Fruit fly (Drosophila melanogaster) whole organism, prepupa: ENCODE measurements around the gene CG5447.
A peak's percentile ranks its signal among the peaks of the same experiment; 100 is the strongest.

Experiments
- CG10631 ChIP-seq: fragments of 200-800 bp; sonication (Bioruptor generic); optimal IDR thresholded peaks from 2 replicates; lab custom pipeline; 2016; ENCODE audit warnings: missing biosample characterization, missing genetic modification characterization
- CG10669 ChIP-seq: fragments of 200-800 bp; sonication (Bioruptor generic); optimal IDR thresholded peaks from 3 replicates; lab custom pipeline; 2018; ENCODE audit warnings: missing biosample characterization, mild to moderate bottlenecking, missing genetic modification characterization, moderate library complexity
- CG11294 ChIP-seq: fragments of 200-800 bp; sonication (Bioruptor generic); IDR thresholded peaks from 2 replicates; pipeline ENCODE4 v1.3.6; 2022; ENCODE audit warnings: missing biosample characterization, missing genetic modification characterization
- CG11762 ChIP-seq: fragments of 200-800 bp; sonication (Bioruptor generic); optimal IDR thresholded peaks from 3 replicates; lab custom pipeline; 2016; ENCODE audit warnings: missing biosample characterization, missing genetic modification characterization; ENCODE audit not compliant: insufficient read depth
- CG11902 ChIP-seq: fragments of 200-800 bp; sonication (Bioruptor generic); optimal IDR thresholded peaks from 3 replicates; lab custom pipeline; 2016; ENCODE audit warnings: missing biosample characterization, missing genetic modification characterization
- CG15336 ChIP-seq: fragments of 200-800 bp; sonication (Bioruptor generic); IDR thresholded peaks from 2 replicates; pipeline ENCODE4 v1.3.6; 2022; ENCODE audit warnings: missing biosample characterization, missing genetic modification characterization
- CG31627 ChIP-seq: fragments of 200-800 bp; sonication (Bioruptor generic); optimal IDR thresholded peaks from 3 replicates; lab custom pipeline; 2016; ENCODE audit warnings: missing biosample characterization, missing genetic modification characterization
- CG32006 ChIP-seq: fragments of 200-800 bp; sonication (Bioruptor generic); optimal IDR thresholded peaks from 3 replicates; lab custom pipeline; 2017; ENCODE audit warnings: missing biosample characterization, mild to moderate bottlenecking, missing genetic modification characterization
- CG34406 ChIP-seq: fragments of 200-800 bp; sonication (Bioruptor generic); optimal IDR thresholded peaks from 3 replicates; lab custom pipeline; 2016; ENCODE audit warnings: missing biosample characterization, missing genetic modification characterization
- CG3919 ChIP-seq: fragments of 200-800 bp; sonication (Bioruptor generic); optimal IDR thresholded peaks from 3 replicates; lab custom pipeline; 2016; ENCODE audit warnings: missing biosample characterization, missing genetic modification characterization
- CG4318 ChIP-seq: fragments of 200-800 bp; sonication (Bioruptor generic); optimal IDR thresholded peaks from 3 replicates; lab custom pipeline; 2017; ENCODE audit warnings: missing biosample characterization, mild to moderate bottlenecking, missing genetic modification characterization
- CG6163 ChIP-seq: fragments of 200-800 bp; sonication (Bioruptor generic); IDR thresholded peaks from 3 replicates; pipeline ENCODE4 v1.3.6; 2022; ENCODE audit warnings: missing biosample characterization, missing genetic modification characterization
- CG6276 ChIP-seq: fragments of 200-800 bp; sonication (Bioruptor generic); optimal IDR thresholded peaks from 2 replicates; lab custom pipeline; 2017; ENCODE audit warnings: missing biosample characterization, mild to moderate bottlenecking, missing genetic modification characterization
- CG6792 ChIP-seq: fragments of 200-800 bp; sonication (Bioruptor generic); optimal IDR thresholded peaks from 3 replicates; lab custom pipeline; 2016; ENCODE audit warnings: missing biosample characterization, missing genetic modification characterization
- CG8119 ChIP-seq: fragments of 200-800 bp; sonication (Bioruptor generic); IDR thresholded peaks from 3 replicates; pipeline ENCODE4 v1.3.6; 2022; ENCODE audit warnings: missing biosample characterization, missing genetic modification characterization
- CG8319 ChIP-seq: fragments of 200-800 bp; sonication (Bioruptor generic); optimal IDR thresholded peaks from 3 replicates; lab custom pipeline; 2016; ENCODE audit warnings: missing biosample characterization, missing genetic modification characterization
- CG8632 ChIP-seq: fragments of 200-800 bp; sonication (Bioruptor generic); optimal IDR thresholded peaks from 3 replicates; lab custom pipeline; 2016; ENCODE audit warnings: missing biosample characterization, missing genetic modification characterization
- Eip78C ChIP-seq: fragments of 200-800 bp; sonication (Bioruptor generic); peaks from one replicate; lab custom pipeline; 2016; ENCODE audit warnings: missing biosample characterization, missing genetic modification characterization
- Ets21C ChIP-seq: fragments of 200-800 bp; sonication (Bioruptor generic); optimal IDR thresholded peaks from 3 replicates; lab custom pipeline; 2016; ENCODE audit warnings: missing biosample characterization, missing genetic modification characterization
- Ets96B ChIP-seq: fragments of 200-800 bp; optimal IDR thresholded peaks from 2 replicates; lab custom pipeline; 2019; ENCODE audit warnings: missing biosample characterization, mild to moderate bottlenecking, missing genetic modification characterization, moderate library complexity
- Gug ChIP-seq: fragments of 200-800 bp; sonication (Bioruptor generic); IDR thresholded peaks from 2 replicates; pipeline ENCODE4 v1.3.6; 2022; ENCODE audit warnings: missing biosample characterization, missing genetic modification characterization
- Hr38 ChIP-seq: sonication (Bioruptor generic); optimal IDR thresholded peaks from 2 replicates; lab custom pipeline; 2016; ENCODE audit warnings: missing biosample characterization, missing genetic modification characterization
- Hr39 ChIP-seq: fragments of 200-800 bp; sonication (Bioruptor generic); optimal IDR thresholded peaks from 2 replicates; lab custom pipeline; 2016; ENCODE audit warnings: missing biosample characterization, missing genetic modification characterization
- Hr4 ChIP-seq: fragments of 200-800 bp; sonication (Bioruptor generic); optimal IDR thresholded peaks from 3 replicates; lab custom pipeline; 2016; ENCODE audit warnings: missing biosample characterization, missing genetic modification characterization
- Lpt ChIP-seq: fragments of 200-800 bp; sonication (Bioruptor generic); optimal IDR thresholded peaks from 3 replicates; lab custom pipeline; 2016; ENCODE audit warnings: missing biosample characterization, missing genetic modification characterization
- Met ChIP-seq: fragments of 200-800 bp; sonication (Bioruptor generic); optimal IDR thresholded peaks from 3 replicates; lab custom pipeline; 2016; ENCODE audit warnings: missing biosample characterization, missing genetic modification characterization
- OdsH ChIP-seq: fragments of 200-800 bp; sonication (Bioruptor generic); optimal IDR thresholded peaks from 3 replicates; lab custom pipeline; 2016; ENCODE audit warnings: missing biosample characterization, missing genetic modification characterization
- Smox ChIP-seq: fragments of 200-800 bp; sonication (Bioruptor generic); optimal IDR thresholded peaks from 3 replicates; lab custom pipeline; 2016; ENCODE audit warnings: missing biosample characterization, missing genetic modification characterization
- Sox102F ChIP-seq: fragments of 200-800 bp; sonication (Bioruptor generic); optimal IDR thresholded peaks from 2 replicates; lab custom pipeline; 2016; ENCODE audit warnings: missing biosample characterization, mild to moderate bottlenecking, missing genetic modification characterization
- Sox14 ChIP-seq: fragments of 200-800 bp; sonication (Bioruptor generic); optimal IDR thresholded peaks from 3 replicates; lab custom pipeline; 2016; ENCODE audit warnings: missing biosample characterization, missing genetic modification characterization
- Sox15 ChIP-seq: fragments of 200-800 bp; sonication (Bioruptor generic); optimal IDR thresholded peaks from 3 replicates; lab custom pipeline; 2016; ENCODE audit warnings: missing biosample characterization, missing genetic modification characterization
- achi ChIP-seq: fragments of 200-800 bp; sonication (Bioruptor generic); optimal IDR thresholded peaks from 3 replicates; lab custom pipeline; 2016; ENCODE audit warnings: missing biosample characterization, missing genetic modification characterization
- acj6 ChIP-seq: fragments of 200-800 bp; sonication (Bioruptor generic); optimal IDR thresholded peaks from 3 replicates; lab custom pipeline; 2016; ENCODE audit warnings: missing biosample characterization, missing genetic modification characterization
- dsx ChIP-seq: fragments of 200-800 bp; optimal IDR thresholded peaks from 3 replicates; lab custom pipeline; 2019; ENCODE audit warnings: missing biosample characterization, mild to moderate bottlenecking, missing genetic modification characterization, moderate library complexity; ENCODE audit not compliant: poor library complexity, severe bottlenecking
- eg ChIP-seq: fragments of 200-800 bp; sonication (Bioruptor generic); IDR thresholded peaks from 3 replicates; pipeline ENCODE4 v1.3.6; 2022; ENCODE audit warnings: missing biosample characterization, missing genetic modification characterization
- esn ChIP-seq: fragments of 200-800 bp; sonication (Bioruptor generic); optimal IDR thresholded peaks from 2 replicates; lab custom pipeline; 2016; ENCODE audit warnings: missing biosample characterization, mild to moderate bottlenecking, missing genetic modification characterization, moderate library complexity
- fd59A ChIP-seq: fragments of 200-800 bp; sonication (Bioruptor generic); optimal IDR thresholded peaks from 2 replicates; lab custom pipeline; 2017; ENCODE audit warnings: missing biosample characterization, mild to moderate bottlenecking, missing genetic modification characterization, missing genetic modification reagents
- fd85E ChIP-seq: fragments of 200-800 bp; sonication (Bioruptor generic); optimal IDR thresholded peaks from 3 replicates; lab custom pipeline; 2016; ENCODE audit warnings: missing biosample characterization, missing genetic modification characterization
- fkh ChIP-seq: fragments of 200-800 bp; sonication (Bioruptor generic); optimal IDR thresholded peaks from 3 replicates; lab custom pipeline; 2017; ENCODE audit warnings: missing biosample characterization, mild to moderate bottlenecking, missing genetic modification characterization, moderate library complexity
- lz ChIP-seq: fragments of 200-800 bp; sonication (Bioruptor generic); optimal IDR thresholded peaks from 3 replicates; lab custom pipeline; 2016; ENCODE audit warnings: missing biosample characterization, missing genetic modification characterization
- pdm3 ChIP-seq: fragments of 200-800 bp; sonication (Bioruptor generic); optimal IDR thresholded peaks from 3 replicates; lab custom pipeline; 2016; ENCODE audit warnings: missing biosample characterization, missing genetic modification characterization
- salr ChIP-seq, 2 experiments: fragments of 200-800 bp; sonication (Bioruptor generic); optimal IDR thresholded peaks; 3 replicates each; lab custom pipeline; 2016 to 2018; ENCODE audit warnings: missing biosample characterization in 2 of 2, missing genetic modification characterization in 2 of 2, mild to moderate bottlenecking in 1 of 2
- spab ChIP-seq: fragments of 200-800 bp; sonication (Bioruptor generic); optimal IDR thresholded peaks from 2 replicates; lab custom pipeline; 2017; ENCODE audit warnings: missing biosample characterization, mild to moderate bottlenecking, missing genetic modification characterization, missing genetic modification reagents
- ss ChIP-seq, 2 experiments: fragments of 200-800 bp; sonication (Bioruptor generic); optimal IDR thresholded peaks; 2 replicates in 1 of 2; 3 replicates in 1 of 2; lab custom pipeline; 2017 to 2018; ENCODE audit warnings: mild to moderate bottlenecking in 2 of 2, missing biosample characterization in 2 of 2, missing genetic modification characterization in 2 of 2, moderate library complexity in 1 of 2
- svp ChIP-seq: fragments of 200-800 bp; sonication (Bioruptor generic); peaks from one replicate; lab custom pipeline; 2016; ENCODE audit warnings: missing biosample characterization, missing genetic modification characterization
- topi ChIP-seq: fragments of 200-800 bp; sonication (Bioruptor generic); optimal IDR thresholded peaks from 3 replicates; lab custom pipeline; 2016; ENCODE audit warnings: missing biosample characterization, missing genetic modification characterization
- vri ChIP-seq: fragments of 200-800 bp; sonication (Bioruptor generic); optimal IDR thresholded peaks from 3 replicates; lab custom pipeline; 2016; ENCODE audit warnings: missing biosample characterization, mild to moderate bottlenecking, missing genetic modification characterization

The CG5447 gene

DNA sequence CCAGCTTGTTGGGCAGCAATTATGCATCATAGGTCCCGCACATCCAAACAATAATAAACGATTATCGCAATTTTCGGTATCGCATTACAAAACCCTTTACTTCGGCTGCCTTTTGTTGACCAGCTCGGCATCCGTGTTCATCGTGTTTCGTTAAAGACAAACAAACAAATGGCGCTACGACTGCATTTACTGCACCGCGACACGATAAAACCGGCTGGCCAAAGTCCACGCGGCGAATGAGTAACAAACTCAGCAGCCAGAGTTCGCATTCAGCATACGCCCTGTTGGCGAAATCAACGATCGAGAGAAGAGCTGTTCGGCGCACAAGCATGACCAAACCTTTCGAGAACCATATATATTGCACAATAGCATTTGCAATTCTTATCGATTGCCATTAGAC is 12.0 kb downstream of the CG5447 start (continued):
- TF ChIP-seq fd85E (GFP tag; lab: Kevin White, UChicago) (no peak), ss (GFP tag; optimal IDR thresholded peaks at IDR 0.05; lab: Kevin White, UChicago) (peak; percentile 61 to 66), CG11294 (GFP tag; lab: Robert Waterston, UW) (no peak), Sox15 (GFP tag; lab: Kevin White, UChicago) (no peak), CG32006 (peak; percentile 8), fd59A (GFP tag; lab: Kevin White, UChicago) (no peak), svp (no peak), pdm3 (no peak), CG6163 (GFP tag; lab: Robert Waterston, UW) (0 out of 3 replicates have a peak, but pooled peaks have one; percentile 26), CG31627 (GFP tag; lab: Kevin White, UChicago) (no peak), CG6276 (GFP tag; lab: Kevin White, UChicago) (peak; percentile 74), CG11762 (peak; percentile 2), lz (GFP tag; lab: Kevin White, UChicago) (no peak), CG34406 (GFP tag; lab: Kevin White, UChicago) (no peak), Sox14 (GFP tag; lab: Kevin White, UChicago) (no peak), CG6792 (GFP tag; lab: Kevin White, UChicago) (no peak), CG4318 (GFP tag; lab: Kevin White, UChicago) (no peak), CG8632 (GFP tag; lab: Kevin White, UChicago) (no peak), Gug (GFP tag; lab: Robert Waterston, UW) (no peak), Hr38 (GFP tag; lab: Kevin White, UChicago) (no peak), OdsH (GFP tag; lab: Kevin White, UChicago) (no peak), vri (peak; percentile 40), CG8319 (GFP tag; lab: Kevin White, UChicago) (no peak), acj6 (no peak), Ets21C (GFP tag; lab: Kevin White, UChicago) (no peak), salr (GFP tag; optimal IDR thresholded peaks at IDR 0.05; lab: Kevin White, UChicago) (no peak), esn (GFP tag; lab: Kevin White, UChicago) (no peak), Hr4 (no peak), CG10631 (no peak), Met (no peak), CG15336 (GFP tag; lab: Robert Waterston, UW) (no peak), topi (GFP tag; lab: Kevin White, UChicago) (peak; percentile 35)

DNA sequence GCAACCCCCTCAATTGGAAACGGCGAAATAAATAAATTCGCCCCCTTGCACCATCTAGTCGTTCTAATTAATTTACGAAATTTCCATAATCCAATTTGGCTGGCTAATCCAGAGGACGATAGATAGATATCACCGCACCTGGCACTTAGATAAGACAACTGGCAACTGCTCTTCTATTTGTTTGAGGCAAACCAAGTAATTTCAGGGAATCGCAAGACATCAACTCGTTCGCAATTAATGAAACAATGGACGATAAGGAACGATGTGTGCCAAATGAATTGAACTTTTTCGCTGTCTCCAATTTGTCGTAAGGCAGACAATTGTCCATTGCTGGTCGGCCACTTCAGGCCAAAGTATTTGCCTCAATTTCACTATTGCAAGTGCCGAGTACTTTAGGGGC is 12.8 kb downstream of the CG5447 start:
- TF ChIP-seq CG3919 (GFP tag; lab: Kevin White, UChicago) (no peak), Sox14 (GFP tag; lab: Kevin White, UChicago) (no peak), CG11902 (no peak), Hr4 (no peak), CG10631 (no peak), fd59A (GFP tag; lab: Kevin White, UChicago) (no peak), pdm3 (no peak), Smox (GFP tag; lab: Kevin White, UChicago) (no peak), spab (GFP tag; lab: Kevin White, UChicago) (no peak), CG10669 (GFP tag; lab: Kevin White, UChicago) (no peak), svp (no peak), Gug (GFP tag; lab: Robert Waterston, UW) (no peak), CG15336 (GFP tag; lab: Robert Waterston, UW) (no peak)

DNA sequence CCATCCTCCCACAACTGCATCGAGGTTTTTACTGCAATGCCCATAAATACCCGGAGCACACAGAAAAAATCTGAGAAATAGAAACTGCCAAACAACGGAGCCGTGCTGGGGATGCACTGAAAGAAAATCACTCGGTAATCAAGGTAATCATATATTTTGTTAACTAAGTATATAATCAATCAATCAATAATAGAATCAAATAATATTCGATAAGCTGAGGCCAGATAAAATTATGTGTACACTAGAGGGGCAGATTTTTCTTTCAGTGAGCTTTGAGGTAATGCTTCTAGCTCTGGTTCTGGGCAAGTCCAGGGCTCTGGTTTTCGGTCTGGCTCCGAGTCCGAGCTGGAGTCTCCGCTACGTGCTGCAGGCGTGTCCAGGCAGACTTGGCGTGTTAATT is 25.7 kb downstream of the CG5447 start:
- TF ChIP-seq CG6163 (GFP tag; lab: Robert Waterston, UW) (peak; percentile 71), fd59A (GFP tag; lab: Kevin White, UChicago) (no peak), Hr4 (peak; percentile 30), CG31627 (GFP tag; lab: Kevin White, UChicago) (no peak), spab (GFP tag; lab: Kevin White, UChicago) (no peak), CG34406 (GFP tag; lab: Kevin White, UChicago) (no peak), CG6276 (GFP tag; lab: Kevin White, UChicago) (peak; percentile 34), CG8119 (GFP tag; lab: Robert Waterston, UW) (peak; percentile 36; the same call in 1 of the 3 replicates), ss (GFP tag; optimal IDR thresholded peaks at IDR 0.05; lab: Kevin White, UChicago) (no peak), fkh (GFP tag; lab: Kevin White, UChicago) (no peak), OdsH (GFP tag; lab: Kevin White, UChicago) (peak; percentile 29), achi (GFP tag; lab: Kevin White, UChicago) (no peak), CG10631 (peak; percentile 2), acj6 (no peak), CG15336 (GFP tag; lab: Robert Waterston, UW) (peak; percentile 72), CG3919 (GFP tag; lab: Kevin White, UChicago) (peak; percentile 29), CG11902 (no peak), dsx (no peak), eg (GFP tag; lab: Robert Waterston, UW) (peak; percentile 55; the same call in 2 of the 3 replicates), Sox102F (GFP tag; lab: Kevin White, UChicago) (no peak), Gug (GFP tag; lab: Robert Waterston, UW) (peak; percentile 45; the same call in 1 of the 2 replicates), Eip78C (GFP tag; lab: Kevin White, UChicago) (peak; percentile 68), Ets96B (no peak), lz (GFP tag; lab: Kevin White, UChicago) (no peak), Hr39 (GFP tag; lab: Kevin White, UChicago) (no peak), Lpt (GFP tag; lab: Kevin White, UChicago) (no peak)
